Worm (Caenorhabditis elegans) whole organism, L3 larva: ENCODE measurements around the gene F54D8.10.

Experiments used
- elt-1 ChIP-seq: fragments of 150-350 bp; optimal IDR thresholded peaks from 2 replicates; lab custom pipeline; 2014; ENCODE audit warnings: missing biosample characterization, missing genetic modification characterization
- elt-2 ChIP-seq: sonication (generic microtip); optimal IDR thresholded peaks from 2 replicates; lab custom pipeline; 2016; ENCODE audit warnings: missing genetic modification reagents, mild to moderate bottlenecking, missing genetic modification characterization, missing compliant biosample characterization
- fkh-2 ChIP-seq: fragments of 150-350 bp; optimal IDR thresholded peaks from 2 replicates; lab custom pipeline; 2014; ENCODE audit warnings: missing biosample characterization, missing genetic modification reagents, missing genetic modification characterization
- nhr-11 ChIP-seq: fragments of 150-350 bp; optimal IDR thresholded peaks from 2 replicates; lab custom pipeline; 2014; ENCODE audit warnings: missing biosample characterization, missing genetic modification characterization
- nhr-12 ChIP-seq: fragments of 150-350 bp; optimal IDR thresholded peaks from 2 replicates; lab custom pipeline; 2014; ENCODE audit warnings: missing biosample characterization, missing genetic modification characterization
- nhr-77 ChIP-seq: fragments of 150-350 bp; optimal IDR thresholded peaks from 2 replicates; lab custom pipeline; 2014; ENCODE audit warnings: missing biosample characterization, missing genetic modification characterization
- pha-4 ChIP-seq: fragments of 150-350 bp; optimal IDR thresholded peaks from 2 replicates; lab custom pipeline; 2014; ENCODE audit warnings: missing biosample characterization, missing genetic modification reagents, missing genetic modification characterization

DNA sequence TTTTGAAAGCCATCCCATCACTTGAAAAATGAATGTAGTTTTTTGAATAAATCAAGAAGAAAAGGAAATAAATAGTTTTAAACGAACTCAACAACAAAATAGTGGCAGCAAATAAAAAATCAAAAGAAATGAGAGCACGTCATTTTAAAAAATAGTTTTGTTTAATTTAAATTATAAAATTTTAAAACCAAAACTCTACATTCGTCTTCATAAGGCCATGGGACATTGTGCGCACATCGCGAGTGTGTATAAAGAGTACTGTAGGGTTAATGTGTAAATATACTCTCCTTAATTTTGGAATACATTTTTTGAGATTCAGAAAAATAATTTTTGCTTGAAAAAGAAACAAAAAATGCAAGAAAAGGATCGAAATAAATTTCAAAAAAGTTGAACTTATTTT, 42.7 kb upstream of the F54D8.10 start, which contains the start of gene C45G9.15:
- TF ChIP-seq nhr-12 (tag; lab: Kevin White, UChicago): no peak
- TF ChIP-seq pha-4 (tag; lab: Kevin White, UChicago): no peak
- TF ChIP-seq fkh-2 (tag; lab: Kevin White, UChicago): no peak
- TF ChIP-seq nhr-11 (tag; lab: Kevin White, UChicago): no peak
- TF ChIP-seq elt-1 (tag; lab: Kevin White, UChicago): no peak
- TF ChIP-seq elt-2: no peak
- TF ChIP-seq nhr-77 (tag; lab: Kevin White, UChicago): no peak
